Worm (Caenorhabditis elegans): Measurements from ENCODE around the gene zipt-16.
"Not testable (repeated sequence)": the region's sequence is repeated elsewhere in the genome, so short reads cannot be mapped to it uniquely, and the experiment has no call there.

zipt-16 gene

DNA sequence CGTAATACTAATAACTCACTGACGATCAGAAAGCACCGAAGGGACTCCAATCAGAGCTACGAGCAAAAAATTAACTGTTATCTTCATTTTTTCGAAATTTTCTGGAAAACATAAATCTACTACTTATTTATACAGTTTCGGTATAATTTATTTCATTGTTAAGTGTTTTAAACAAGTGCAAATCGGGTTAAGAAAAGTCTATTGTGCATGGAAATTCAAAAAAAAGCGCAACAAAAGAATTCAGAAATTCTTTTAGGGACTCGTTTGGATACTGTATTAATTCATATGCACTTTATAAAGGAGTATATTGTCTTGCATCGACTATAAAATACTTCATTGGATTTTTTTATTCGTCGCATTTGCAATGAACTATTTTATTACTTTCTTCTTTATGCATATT lies 9.4 kb downstream of the zipt-16 start, which contains the start of the genes nas-20 and nas-21:
Gene nas-20, minus strand, starts transcription at position 101 of the 400 bp plus-strand sequence.
Gene nas-21, plus strand, starts transcription at position 356 of the 400 bp plus-strand sequence.
- TF ChIP-seq zip-8 (tag; optimal IDR thresholded peaks at IDR 0.05) (no peak), unc-62 (GFP tag; optimal IDR thresholded peaks at IDR 0.05) (no peak), ztf-11 (tag; optimal IDR thresholded peaks at IDR 0.05) (no peak), hlh-1 (tag; optimal IDR thresholded peaks at IDR 0.05) (no peak), cnd-1 (tag; optimal IDR thresholded peaks at IDR 0.05) (no peak), ceh-39 (tag; optimal IDR thresholded peaks at IDR 0.05) (no peak), snpc-4 (tag; optimal IDR thresholded peaks at IDR 0.05) (no peak), sptf-1 (tag; optimal IDR thresholded peaks at IDR 0.05) (no peak), mep-1 (tag; optimal IDR thresholded peaks at IDR 0.05) (no peak), elt-3 (tag; optimal IDR thresholded peaks at IDR 0.05) (no peak), ces-1 (GFP tag; optimal IDR thresholded peaks at IDR 0.05) (no peak), ham-2 (GFP tag; optimal IDR thresholded peaks at IDR 0.05) (no peak), unc-120 (tag; optimal IDR thresholded peaks at IDR 0.05; ENCODE audit: poor library complexity, severe bottlenecking) (no peak), flh-1 (GFP tag; optimal IDR thresholded peaks at IDR 0.05) (no peak)

ce11 chrV:11474399-11474798 lies 11.6 kb downstream of the zipt-16 start, which contains the start of gene nas-22:
Gene nas-22, plus strand, starts transcription at chrV:11474699.
- TF ChIP-seq elt-1 (tag; optimal IDR thresholded peaks at IDR 0.05; ENCODE audit: borderline replicate concordance, insufficient read depth) (no peak), mep-1 (tag; optimal IDR thresholded peaks at IDR 0.05) (no peak), ztf-11 (tag; optimal IDR thresholded peaks at IDR 0.05) (no peak), flh-1 (GFP tag; optimal IDR thresholded peaks at IDR 0.05) (no peak), cnd-1 (tag; optimal IDR thresholded peaks at IDR 0.05) (no peak), nhr-2 (tag; optimal IDR thresholded peaks at IDR 0.05) (no peak), nhr-237 (tag; optimal IDR thresholded peaks at IDR 0.05) (no peak), nhr-12 (tag; optimal IDR thresholded peaks at IDR 0.05) (no peak), ceh-43 (GFP tag; optimal IDR thresholded peaks at IDR 0.05) (no peak), pha-4 (tag; optimal IDR thresholded peaks at IDR 0.05) (no peak), unc-120 (tag; optimal IDR thresholded peaks at IDR 0.05; ENCODE audit: poor library complexity, severe bottlenecking) (no peak), unc-62 (GFP tag; optimal IDR thresholded peaks at IDR 0.05) (no peak), ceh-39 (tag; optimal IDR thresholded peaks at IDR 0.05) (no peak), unc-39 (tag; optimal IDR thresholded peaks at IDR 0.05) (no peak), M03D4.4 (tag; optimal IDR thresholded peaks at IDR 0.05) (no peak)

DNA sequence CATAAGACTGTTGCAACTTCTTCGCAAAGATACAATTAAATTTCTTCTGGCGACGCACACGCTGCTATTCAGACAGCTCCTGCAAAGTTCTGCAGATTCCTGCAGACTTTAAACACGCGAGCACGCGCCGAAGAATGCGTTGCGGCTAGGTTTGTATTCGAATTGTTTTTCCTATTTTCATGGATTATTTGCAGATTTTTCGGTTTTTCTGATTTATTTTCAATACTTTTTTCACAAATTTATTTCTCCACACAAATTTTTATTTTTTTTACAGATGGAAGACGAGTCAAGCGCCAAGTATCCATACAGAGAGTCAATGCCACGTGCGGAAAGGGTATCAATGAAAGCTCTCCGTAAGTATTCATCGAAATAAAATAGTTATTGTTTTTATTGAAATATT lies 12.8 kb downstream of the zipt-16 start, which contains the start of gene T11F9.7:
Gene T11F9.7, plus strand, starts transcription at position 301 of the 400 bp plus-strand sequence.
- not testable (repeated sequence) for TF ChIP-seq sem-2 (GFP tag; optimal IDR thresholded peaks at IDR 0.05); nhr-2 (tag; optimal IDR thresholded peaks at IDR 0.05); ceh-43 (GFP tag; optimal IDR thresholded peaks at IDR 0.05)

- TF ChIP-seq ceh-43 (GFP tag; optimal IDR thresholded peaks at IDR 0.05) (no peak), unc-39 (tag; optimal IDR thresholded peaks at IDR 0.05) (no peak), nhr-237 (tag; optimal IDR thresholded peaks at IDR 0.05) (no peak), zip-8 (tag; optimal IDR thresholded peaks at IDR 0.05) (no peak), ham-2 (GFP tag; optimal IDR thresholded peaks at IDR 0.05) (no peak), M03D4.4 (tag; optimal IDR thresholded peaks at IDR 0.05) (no peak), ztf-11 (tag; optimal IDR thresholded peaks at IDR 0.05) (no peak), mep-1 (tag; optimal IDR thresholded peaks at IDR 0.05) (no peak), snpc-4 (tag; optimal IDR thresholded peaks at IDR 0.05) (no peak)
Observed at ce11 chrV:11479406-11479805, 16.6 kb downstream of the zipt-16 start, which contains the start of gene T11F9.22. Gene T11F9.22, plus strand, starts transcription at chrV:11479706.

- not testable (repeated sequence) for TF ChIP-seq nhr-2 (tag; optimal IDR thresholded peaks at IDR 0.05); ham-2 (GFP tag; optimal IDR thresholded peaks at IDR 0.05); nhr-237 (tag; optimal IDR thresholded peaks at IDR 0.05)
Observed at ce11 chrV:11480734-11481133, 17.9 kb downstream of the zipt-16 start, which contains the start of gene T11F9.14. Gene T11F9.14, minus strand, starts transcription at chrV:11480834.

ce11 chrV:11483580-11484092 lies 20.8 kb downstream of the zipt-16 start, which contains the start of gene col-157:
Gene col-157, plus strand, starts transcription at chrV:11484042.
- TF ChIP-seq nhr-237 (tag; optimal IDR thresholded peaks at IDR 0.05); elt-3 (tag; optimal IDR thresholded peaks at IDR 0.05); lin-32 (GFP tag; optimal IDR thresholded peaks at IDR 0.05): not testable (repeated sequence)

- TF ChIP-seq lin-32 (GFP tag; optimal IDR thresholded peaks at IDR 0.05) (no peak), elt-3 (tag; optimal IDR thresholded peaks at IDR 0.05) (no peak), snpc-4 (tag; optimal IDR thresholded peaks at IDR 0.05) (no peak), pha-4 (tag; optimal IDR thresholded peaks at IDR 0.05) (no peak), zip-8 (tag; optimal IDR thresholded peaks at IDR 0.05) (no peak), mls-2 (tag; optimal IDR thresholded peaks at IDR 0.05) (no peak), ces-1 (GFP tag; optimal IDR thresholded peaks at IDR 0.05) (no peak), nhr-28 (tag; optimal IDR thresholded peaks at IDR 0.05) (no peak), ceh-39 (tag; optimal IDR thresholded peaks at IDR 0.05) (no peak), elt-1 (tag; optimal IDR thresholded peaks at IDR 0.05; ENCODE audit: borderline replicate concordance, insufficient read depth) (no peak), blmp-1 (tag; optimal IDR thresholded peaks at IDR 0.05) (no peak), unc-120 (tag; optimal IDR thresholded peaks at IDR 0.05; ENCODE audit: poor library complexity, severe bottlenecking) (no peak), tbx-8 (GFP tag; optimal IDR thresholded peaks at IDR 0.05) (no peak), nhr-2 (tag; optimal IDR thresholded peaks at IDR 0.05) (no peak)
Observed at ce11 chrV:11484404-11484803, 21.6 kb downstream of the zipt-16 start.
